Worm (Caenorhabditis elegans): ENCODE results near the gene F35C8.8.

Gene F35C8.8

ce11 chrX:5330765-5331164 is 41.7 kb downstream of the F35C8.8 start:
- TF ChIP-seq pes-1 (GFP tag; IDR thresholded peaks at IDR 0.05) (no peak), hmbx-1 (tag; optimal IDR thresholded peaks at IDR 0.05) (no peak), hmg-4 (GFP tag; optimal IDR thresholded peaks at IDR 0.05) (no peak), F13C5.2 (tag; optimal IDR thresholded peaks at IDR 0.05) (no peak), tbx-11 (GFP tag; IDR thresholded peaks at IDR 0.05) (no peak), tra-4 (tag; optimal IDR thresholded peaks at IDR 0.05) (no peak), ama-1 (optimal IDR thresholded peaks at IDR 0.05) (no peak), scrt-1 (GFP tag; IDR thresholded peaks at IDR 0.05) (no peak), aly-1 (tag; optimal IDR thresholded peaks at IDR 0.05) (no peak), B0310.2 (tag; optimal IDR thresholded peaks at IDR 0.05) (no peak), ets-7 (tag; optimal IDR thresholded peaks at IDR 0.05) (no peak), sea-1 (GFP tag; conservative IDR thresholded peaks at IDR 0.05) (no peak), ceh-13 (GFP tag; optimal IDR thresholded peaks at IDR 0.05) (no peak), flt-1 (GFP tag; IDR thresholded peaks at IDR 0.05) (no peak), tbx-37 (GFP tag; conservative IDR thresholded peaks at IDR 0.05) (no peak), ceh-36 (tag; optimal IDR thresholded peaks at IDR 0.05) (no peak), hnd-1 (tag; optimal IDR thresholded peaks at IDR 0.05) (no peak)

DNA sequence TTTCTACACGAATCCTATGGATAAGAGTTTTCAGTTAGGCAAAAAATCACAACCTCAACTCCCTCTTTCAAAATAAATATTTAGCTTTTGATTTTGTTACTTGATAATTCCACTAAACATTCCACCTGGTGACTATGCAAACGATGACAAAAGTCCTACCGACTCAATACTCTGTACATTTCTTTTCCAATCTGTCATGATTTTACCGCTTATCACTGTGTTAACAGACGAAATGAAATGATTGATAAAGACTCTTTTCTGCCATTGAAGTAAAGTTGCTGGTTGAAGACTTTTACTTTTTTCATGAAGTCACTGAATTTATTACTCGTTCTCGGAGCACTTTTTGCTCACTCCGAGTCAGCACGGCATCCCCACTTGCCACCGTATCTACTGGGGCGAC is 43.2 kb downstream of the F35C8.8 start, which contains the start of gene C26B9.5:
TSS of gene C26B9.5 (plus strand) at position 244 of the 400 bp plus-strand sequence.
- no peak for TF ChIP-seq sea-1 (GFP tag; conservative IDR thresholded peaks at IDR 0.05)
- no peak for TF ChIP-seq B0310.2 (tag; optimal IDR thresholded peaks at IDR 0.05)
- TF ChIP-seq tbx-37 (GFP tag; conservative IDR thresholded peaks at IDR 0.05) = no peak
- TF ChIP-seq pes-1 (GFP tag; IDR thresholded peaks at IDR 0.05) = no peak
- no peak for TF ChIP-seq scrt-1 (GFP tag; IDR thresholded peaks at IDR 0.05)
- no peak for TF ChIP-seq hmbx-1 (tag; optimal IDR thresholded peaks at IDR 0.05)
- no peak for TF ChIP-seq tbx-11 (GFP tag; IDR thresholded peaks at IDR 0.05)

DNA sequence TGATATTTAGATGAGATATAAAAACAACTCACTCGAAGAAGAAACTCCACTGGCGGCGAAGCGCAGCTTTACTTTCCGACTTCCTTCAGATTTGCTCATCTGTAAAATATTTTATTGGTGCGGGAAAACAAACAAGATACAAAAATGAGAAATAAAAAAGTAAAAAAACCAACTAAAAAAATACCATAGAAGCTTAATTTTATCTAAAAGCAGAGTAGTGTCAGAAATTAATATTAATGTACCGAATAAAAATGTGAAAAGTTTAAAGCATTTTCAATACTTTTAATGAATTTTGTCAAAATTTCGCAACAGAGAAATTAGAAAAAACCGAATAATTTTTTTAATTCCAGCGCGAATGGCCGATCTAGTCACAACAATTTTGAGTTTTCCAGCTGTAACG is 49.2 kb downstream of the F35C8.8 start, which contains the start of gene sto-2:
TSS of gene sto-2 (minus strand) at position 101 of the 400 bp plus-strand sequence.
- TF ChIP-seq ets-7 (tag; optimal IDR thresholded peaks at IDR 0.05) (no peak), ceh-36 (tag; optimal IDR thresholded peaks at IDR 0.05) (no peak), pes-1 (GFP tag; IDR thresholded peaks at IDR 0.05) (no peak), scrt-1 (GFP tag; IDR thresholded peaks at IDR 0.05) (no peak), ama-1 (optimal IDR thresholded peaks at IDR 0.05) (no peak), hmg-4 (GFP tag; optimal IDR thresholded peaks at IDR 0.05) (no peak), hmbx-1 (tag; optimal IDR thresholded peaks at IDR 0.05) (no peak), flt-1 (GFP tag; IDR thresholded peaks at IDR 0.05) (no peak), B0310.2 (tag; optimal IDR thresholded peaks at IDR 0.05) (no peak), F13C5.2 (tag; optimal IDR thresholded peaks at IDR 0.05) (no peak), sea-1 (GFP tag; conservative IDR thresholded peaks at IDR 0.05) (no peak), tbx-11 (GFP tag; IDR thresholded peaks at IDR 0.05) (no peak), ceh-13 (GFP tag; optimal IDR thresholded peaks at IDR 0.05) (no peak), hnd-1 (tag; optimal IDR thresholded peaks at IDR 0.05) (no peak), tra-4 (tag; optimal IDR thresholded peaks at IDR 0.05) (no peak), aly-1 (tag; optimal IDR thresholded peaks at IDR 0.05) (no peak), tbx-37 (GFP tag; conservative IDR thresholded peaks at IDR 0.05) (no peak)

DNA sequence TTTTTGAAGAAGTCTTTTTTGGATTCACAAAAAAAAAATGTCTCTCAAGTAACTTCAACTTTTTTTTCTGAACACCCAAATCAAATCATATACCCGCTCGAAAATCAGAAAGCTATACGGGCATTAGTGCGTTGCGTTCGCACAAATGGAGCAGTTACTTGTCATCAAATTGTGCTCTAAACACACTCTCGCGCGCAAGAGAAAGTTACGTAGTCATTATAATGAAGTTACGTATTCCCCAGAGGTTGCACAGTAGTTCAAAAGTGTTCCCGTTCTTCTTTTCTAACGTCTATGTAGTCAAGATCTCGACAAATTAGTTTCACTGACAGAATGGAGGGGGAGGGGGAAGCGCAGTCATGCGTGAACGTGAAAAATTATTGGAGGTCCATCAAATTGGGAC is 50.9 kb downstream of the F35C8.8 start:
- no peak for TF ChIP-seq hmbx-1 (tag; optimal IDR thresholded peaks at IDR 0.05)
- no peak for TF ChIP-seq ama-1 (optimal IDR thresholded peaks at IDR 0.05)
- TF ChIP-seq F13C5.2 (tag; optimal IDR thresholded peaks at IDR 0.05) = no peak
- TF ChIP-seq hmg-4 (GFP tag; optimal IDR thresholded peaks at IDR 0.05) = no peak
- no peak for TF ChIP-seq tbx-11 (GFP tag; IDR thresholded peaks at IDR 0.05)

Measured in whole organism, early embryonic.